Worm (Caenorhabditis elegans) whole organism, dauer: ENCODE data around the gene R13A1.1.
"Not testable (repeated sequence)": the region's sequence is repeated elsewhere in the genome, so short reads cannot be mapped to it uniquely, and the experiment has no call there.

ENCODE experiments used
- unc-62 ChIP-seq: sonication (generic microtip); optimal IDR thresholded peaks from 2 replicates; lab custom pipeline; 2017; ENCODE audit warnings: missing biosample characterization, missing genetic modification reagents, missing genetic modification characterization

Gene R13A1.1

DNA sequence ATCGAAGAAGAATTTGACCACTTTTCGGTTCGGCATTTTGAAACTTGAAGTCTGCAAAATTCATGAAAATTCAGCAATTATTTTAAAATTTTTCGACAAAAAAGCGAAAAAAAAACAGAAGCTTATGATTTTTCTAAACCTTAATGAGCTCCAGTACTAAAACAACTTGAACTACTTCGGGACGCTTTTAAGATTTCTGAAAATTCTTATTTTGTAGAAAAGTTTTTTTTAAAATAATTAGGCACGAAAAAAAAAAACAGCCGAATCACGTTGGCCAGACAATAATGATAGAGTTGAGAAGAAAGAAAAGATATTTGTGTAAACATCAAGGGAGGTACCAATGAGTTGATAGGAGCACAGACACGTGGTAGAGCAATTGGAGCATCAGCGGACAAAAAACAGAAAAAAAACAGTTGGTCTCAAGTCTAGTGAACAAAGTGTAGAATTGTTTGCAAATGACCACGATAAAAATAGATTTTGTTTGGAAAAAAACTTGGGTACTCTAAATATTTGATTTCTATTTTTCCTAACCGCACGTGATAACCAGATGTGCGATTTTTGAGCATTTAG, 22.5 kb downstream of the R13A1.1 start, which contains the start of gene gstk-2:
Gene gstk-2, minus strand, starts transcription at position 51 of the 570 bp plus-strand sequence.
- no peak for TF ChIP-seq unc-62

DNA sequence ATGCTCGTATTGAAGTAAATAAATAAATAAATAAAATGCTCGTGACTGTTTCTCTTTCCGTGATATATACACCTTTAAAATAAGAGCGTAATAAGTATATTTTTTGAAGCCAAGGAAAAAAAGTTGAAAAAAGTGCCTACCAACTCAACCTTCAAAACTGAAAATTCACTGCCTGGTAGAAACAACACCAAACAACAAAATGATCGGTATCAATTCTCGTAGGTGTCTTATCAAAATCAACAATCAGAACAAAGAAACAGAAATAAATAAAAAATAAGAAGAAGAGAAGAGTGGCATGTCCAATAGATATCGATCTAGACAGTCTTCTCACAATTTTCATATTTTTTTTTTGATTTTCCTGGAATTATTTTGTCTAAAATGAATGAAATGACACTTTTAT, 24.1 kb downstream of the R13A1.1 start, which contains the start of gene afmd-1:
Gene afmd-1, plus strand, starts transcription at position 316 of the 400 bp plus-strand sequence.
- TF ChIP-seq unc-62: no peak

DNA sequence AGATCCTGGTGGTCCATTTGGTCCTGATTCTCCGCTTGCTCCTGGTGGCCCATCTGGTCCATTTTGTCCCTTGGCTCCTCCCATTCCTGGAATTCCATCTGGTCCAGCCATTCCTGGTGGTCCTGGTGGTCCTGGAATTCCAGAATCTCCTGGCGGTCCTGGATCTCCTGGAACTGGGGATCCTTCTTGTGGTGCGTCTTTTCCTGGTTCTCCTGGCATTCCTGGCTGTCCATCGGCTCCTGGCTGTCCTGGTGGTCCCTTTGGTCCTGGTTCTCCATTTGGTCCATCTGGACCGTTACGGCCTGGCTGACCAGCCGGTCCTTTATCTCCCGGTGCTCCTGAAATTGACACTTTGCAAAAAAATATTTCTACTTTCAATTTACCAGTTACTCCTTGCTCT, 25.8 kb downstream of the R13A1.1 start:
- TF ChIP-seq unc-62: no peak

DNA sequence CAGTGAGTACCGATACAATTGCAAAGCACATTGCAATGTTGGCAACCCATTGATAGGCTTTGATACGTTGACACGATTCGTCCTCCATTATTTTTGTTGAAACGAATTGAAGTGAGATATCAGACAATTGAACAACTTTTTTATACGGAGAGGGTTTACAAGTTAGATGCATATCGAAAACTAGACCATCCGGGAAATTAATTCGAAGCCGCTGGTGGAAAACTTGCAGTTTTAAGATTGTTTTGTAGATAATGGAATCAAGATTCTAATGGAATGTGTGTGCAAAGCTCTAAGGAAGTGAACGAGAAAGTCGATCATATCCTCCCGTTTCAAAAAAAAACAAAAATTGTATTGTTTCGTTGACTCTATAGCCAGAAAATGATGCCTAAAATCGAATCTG, 26.7 kb downstream of the R13A1.1 start, which contains the start of gene col-114:
Gene col-114, minus strand, starts transcription at position 101 of the 400 bp plus-strand sequence.
- TF ChIP-seq unc-62: no peak

- TF ChIP-seq unc-62: not testable (repeated sequence)
These were observed 27.4 kb downstream of the R13A1.1 start, which contains the start of gene D2024.1 for ce11 chrIV:7247243-7247642. D2024.1 (plus strand) TSS chrIV:7247543.

- TF ChIP-seq unc-62: no peak
These were observed 30.3 kb downstream of the R13A1.1 start, which contains the start of gene D2024.18 for ce11 chrIV:7250158-7250557. D2024.18 (plus strand) TSS chrIV:7250458.

ce11 chrIV:7253271-7253670, 33.4 kb downstream of the R13A1.1 start:
- TF ChIP-seq unc-62: no peak

- TF ChIP-seq unc-62: not testable (repeated sequence)
These were observed 34.9 kb downstream of the R13A1.1 start, which contains the start of gene C06E4.5 for ce11 chrIV:7254690-7255089. C06E4.5 (plus strand) TSS chrIV:7254990.

ce11 chrIV:7258253-7258652, 38.4 kb downstream of the R13A1.1 start, which contains the start of gene C06E4.6:
C06E4.6 (minus strand) TSS chrIV:7258303.
- no peak for TF ChIP-seq unc-62

- TF ChIP-seq unc-62: no peak
These were observed 40.8 kb downstream of the R13A1.1 start, which contains the start of gene C06E4.3 for ce11 chrIV:7260587-7260986. C06E4.3 (plus strand) TSS chrIV:7260875.

DNA sequence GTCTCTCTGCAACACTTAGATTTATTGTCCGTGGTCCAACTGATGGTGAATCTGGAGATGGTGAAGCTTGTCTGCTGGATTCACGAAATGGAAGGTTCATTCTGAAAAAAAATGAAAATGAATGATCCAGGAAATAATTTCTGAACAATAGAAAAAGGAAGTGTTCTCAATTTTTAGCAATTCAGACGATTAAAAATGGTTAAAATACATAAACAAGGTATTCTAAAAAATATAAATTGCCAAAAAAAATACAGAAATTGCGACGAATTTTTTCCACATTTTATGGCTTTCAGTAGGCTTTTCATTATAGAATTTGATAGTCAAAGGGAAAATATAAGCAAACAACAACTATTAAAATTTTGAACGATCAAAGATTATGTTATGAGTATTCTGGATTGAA, 43.3 kb downstream of the R13A1.1 start, which contains the start of gene glb-2:
Gene glb-2, minus strand, starts transcription at position 101 of the 400 bp plus-strand sequence.
- TF ChIP-seq unc-62: no peak
